Fruit fly (Drosophila melanogaster) ovary, adult (tissue): ENCODE results near the gene sna.

ENCODE experiments used
- CG17801 ChIP-seq: fragments of 200-800 bp; optimal IDR thresholded peaks from 2 replicates; lab custom pipeline; 2019; ENCODE audit warnings: missing biosample characterization, mild to moderate bottlenecking, missing genetic modification characterization, moderate library complexity; ENCODE audit not compliant: partially characterized antibody

The sna gene

DNA sequence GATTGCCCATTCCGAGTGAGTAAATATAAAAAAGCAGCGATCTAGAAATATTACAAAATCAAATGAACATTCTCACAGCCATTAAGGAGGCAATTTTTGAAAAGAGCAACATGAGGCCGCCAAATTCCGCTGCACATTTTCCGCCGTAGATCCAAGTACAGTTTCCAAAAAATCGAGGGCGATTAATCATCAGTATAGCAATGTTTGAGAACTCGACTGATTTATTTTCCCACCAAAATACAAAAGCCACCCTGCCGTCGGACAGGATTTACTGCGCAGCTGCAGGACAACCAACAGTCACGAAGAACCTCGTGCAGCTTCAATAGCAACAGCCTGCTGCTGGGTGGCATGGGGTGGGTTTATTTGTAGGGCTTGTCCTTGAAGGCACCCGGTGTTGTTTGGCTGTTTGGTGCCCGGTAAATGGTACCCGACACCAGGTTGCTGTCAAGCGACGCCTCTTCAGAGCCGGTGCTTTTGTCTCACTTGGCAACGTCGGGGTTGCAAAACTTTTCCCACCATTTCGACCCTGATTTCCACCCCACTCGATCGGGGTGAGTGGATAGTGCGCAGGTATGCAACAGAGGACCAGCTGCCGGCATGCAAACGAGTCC, 42.3 kb downstream of the sna start:
- TF ChIP-seq CG17801 (GFP tag; lab: Kevin White, UChicago) = no peak

DNA sequence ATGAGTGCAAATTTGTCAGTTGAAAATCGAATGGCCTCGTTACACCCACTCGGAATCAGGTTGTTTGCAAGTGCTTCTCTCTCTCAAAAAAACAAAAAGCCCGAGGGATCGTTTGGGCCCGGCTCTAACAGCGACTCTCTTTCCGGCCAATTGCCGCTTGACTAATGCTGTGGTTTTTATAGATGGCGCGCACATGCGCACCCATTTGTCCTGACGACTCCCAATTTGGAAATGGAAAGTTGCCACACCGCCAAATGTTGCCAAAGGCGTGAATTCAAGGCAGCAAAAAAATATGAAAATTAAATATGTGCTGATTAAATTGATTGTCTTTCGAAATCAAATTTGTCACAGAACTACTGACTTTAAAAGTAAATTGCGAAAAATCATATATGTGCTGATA, 43.1 kb downstream of the sna start:
- TF ChIP-seq CG17801 (GFP tag; lab: Kevin White, UChicago) = no peak

DNA sequence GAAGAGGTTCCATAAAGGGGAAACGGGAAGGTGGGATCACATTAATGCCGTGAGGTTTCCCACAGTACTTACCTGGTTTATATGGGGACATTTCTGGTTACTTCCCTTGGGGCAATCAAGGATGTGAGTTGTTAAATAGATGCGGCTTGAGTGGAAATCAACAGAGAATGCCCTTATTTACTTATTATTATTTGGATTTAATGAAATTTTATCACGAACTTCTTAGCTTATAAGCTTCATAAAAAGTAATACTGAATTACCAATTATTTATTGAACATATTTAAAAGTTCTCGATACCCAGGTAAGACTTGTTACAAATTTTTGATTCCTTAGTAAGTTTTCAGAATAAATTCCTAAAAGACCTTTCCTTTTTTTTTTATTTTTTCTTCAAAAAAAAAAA, 45.1 kb downstream of the sna start, which contains the start of gene CG4161:
Gene CG4161, plus strand, starts transcription at position 301 of the 400 bp plus-strand sequence.
- no peak for TF ChIP-seq CG17801 (GFP tag; lab: Kevin White, UChicago)

DNA sequence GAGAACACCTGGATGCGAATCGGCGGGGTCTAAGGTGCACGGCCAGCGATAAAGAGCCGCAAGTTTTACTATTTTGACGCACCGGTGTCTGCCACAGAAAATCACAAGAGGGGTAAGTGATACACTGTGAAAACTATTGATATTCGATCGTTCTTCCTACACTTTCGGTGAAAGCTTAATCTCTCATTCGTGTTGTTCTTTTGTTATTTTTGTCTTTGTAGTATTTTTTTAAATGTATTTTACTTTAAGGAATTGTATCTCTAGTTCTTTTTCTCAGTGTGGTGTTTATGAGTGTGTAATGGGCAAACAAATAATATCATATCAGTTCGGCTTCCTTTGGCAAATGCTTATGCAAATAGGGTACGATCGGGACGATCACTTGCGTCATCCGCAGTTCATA, 45.8 kb downstream of the sna start:
- no peak for TF ChIP-seq CG17801 (GFP tag; lab: Kevin White, UChicago)

DNA sequence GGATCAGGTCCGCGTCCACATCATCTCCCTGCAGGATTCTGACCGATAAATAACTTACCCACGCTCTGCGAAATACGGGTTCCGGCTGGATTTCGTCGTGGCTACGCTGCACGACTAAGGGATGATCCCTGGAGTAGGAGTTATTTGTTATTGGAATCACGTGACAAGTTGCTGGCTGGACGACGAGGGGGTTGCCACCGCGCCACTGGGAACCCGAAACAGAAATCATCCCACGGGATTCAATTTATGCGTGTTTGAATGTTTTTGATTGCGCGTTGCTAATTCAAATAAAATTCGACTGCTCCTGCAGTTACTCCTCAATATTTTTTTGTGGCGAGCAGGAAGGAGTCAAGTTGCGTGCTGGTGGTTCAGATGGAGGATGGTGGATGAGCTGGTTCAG, 48.4 kb downstream of the sna start:
- no peak for TF ChIP-seq CG17801 (GFP tag; lab: Kevin White, UChicago)

DNA sequence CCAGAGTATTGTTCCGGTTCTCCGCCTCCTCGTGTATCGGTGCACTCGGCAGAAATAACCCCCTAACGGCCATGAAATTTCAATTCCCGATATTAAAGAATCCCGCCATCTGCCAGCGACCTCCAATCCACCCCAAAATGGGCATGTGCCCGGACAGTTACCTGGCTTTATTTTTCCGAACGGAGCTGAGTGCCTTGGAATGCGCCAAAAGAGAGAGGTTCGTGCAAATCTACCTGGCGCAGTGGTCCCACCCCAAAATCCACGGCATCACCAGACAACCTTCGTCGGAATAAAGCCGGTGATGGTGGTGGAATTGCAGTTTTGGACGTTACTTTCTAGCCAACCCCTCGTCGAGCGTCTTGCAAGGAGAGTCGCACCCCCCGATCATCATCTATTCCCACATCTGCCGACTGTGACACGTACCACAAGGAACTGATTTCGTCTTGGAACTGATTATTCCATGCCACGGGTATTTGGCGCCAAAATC, 51.3 kb downstream of the sna start:
- no peak for TF ChIP-seq CG17801 (GFP tag; lab: Kevin White, UChicago)
